Fruit fly (Drosophila melanogaster) whole organism, embryonic: ENCODE measurements around the gene Orco.

ENCODE experiments used
- Bgb ChIP-seq: fragments of 200-800 bp; sonication (Bioruptor generic); IDR thresholded peaks from 2 replicates; pipeline ENCODE4 v1.3.6; 2022; ENCODE audit warnings: missing biosample characterization, missing genetic modification characterization; ENCODE audit not compliant: partially characterized antibody
- BtbVII ChIP-seq: fragments of 200-800 bp; sonication (Bioruptor generic); optimal IDR thresholded peaks from 3 replicates; lab custom pipeline; 2017; ENCODE audit warnings: missing biosample characterization, mild to moderate bottlenecking, missing genetic modification characterization
- C15 ChIP-seq: fragments of 200-800 bp; sonication (Bioruptor generic); IDR thresholded peaks from 3 replicates; pipeline ENCODE4 v1.3.6; 2022; ENCODE audit warnings: missing biosample characterization, missing genetic modification characterization
- CG12104 ChIP-seq: fragments of 200-800 bp; sonication (Bioruptor generic); optimal IDR thresholded peaks from 3 replicates; lab custom pipeline; 2016; ENCODE audit warnings: missing biosample characterization, missing genetic modification characterization
- CG12155 ChIP-seq: fragments of 200-800 bp; sonication (Bioruptor generic); optimal IDR thresholded peaks from 3 replicates; lab custom pipeline; 2016; ENCODE audit warnings: missing biosample characterization, missing genetic modification characterization
- CG14050 ChIP-seq: fragments of 200-800 bp; sonication (Bioruptor generic); IDR thresholded peaks from 3 replicates; pipeline ENCODE4 v1.3.6; 2022; ENCODE audit warnings: missing biosample characterization, missing genetic modification characterization
- CG14441 ChIP-seq: fragments of 200-800 bp; sonication (Bioruptor generic); IDR thresholded peaks from 2 replicates; pipeline ENCODE4 v1.3.6; 2022; ENCODE audit warnings: missing biosample characterization, missing genetic modification characterization
- CG16813 ChIP-seq: fragments of 200-800 bp; sonication (Bioruptor generic); IDR thresholded peaks from 3 replicates; pipeline ENCODE4 v1.3.6; 2022; ENCODE audit warnings: missing biosample characterization, missing genetic modification characterization; ENCODE audit not compliant: partially characterized antibody
- CG16815 ChIP-seq: fragments of 200-800 bp; sonication (Bioruptor generic); optimal IDR thresholded peaks from 3 replicates; lab custom pipeline; 2017; ENCODE audit warnings: missing biosample characterization, mild to moderate bottlenecking, missing genetic modification characterization
- CG18619 ChIP-seq: fragments of 200-800 bp; sonication (Bioruptor generic); optimal IDR thresholded peaks from 3 replicates; lab custom pipeline; 2017; ENCODE audit warnings: missing biosample characterization, mild to moderate bottlenecking, missing genetic modification characterization
- CG2199 ChIP-seq: fragments of 200-800 bp; sonication (Bioruptor generic); IDR thresholded peaks from 3 replicates; pipeline ENCODE4 v1.3.6; 2022; ENCODE audit warnings: missing biosample characterization, missing genetic modification characterization
- CG32767 ChIP-seq: fragments of 200-800 bp; sonication (Bioruptor generic); IDR thresholded peaks from 2 replicates; pipeline ENCODE4 v1.3.6; 2022; ENCODE audit warnings: missing biosample characterization, missing genetic modification characterization
- CG3407 ChIP-seq: fragments of 200-800 bp; sonication (Bioruptor generic); optimal IDR thresholded peaks from 2 replicates; lab custom pipeline; 2018; ENCODE audit warnings: missing biosample characterization, mild to moderate bottlenecking, missing genetic modification characterization
- CG3995 ChIP-seq: fragments of 200-800 bp; sonication (Bioruptor generic); optimal IDR thresholded peaks from 3 replicates; lab custom pipeline; 2016; ENCODE audit warnings: missing biosample characterization, missing genetic modification characterization
- CG4328 ChIP-seq: fragments of 200-800 bp; sonication (Bioruptor generic); optimal IDR thresholded peaks from 3 replicates; lab custom pipeline; 2017; ENCODE audit warnings: missing biosample characterization, missing genetic modification reagents, missing genetic modification characterization
- CG8765 ChIP-seq: fragments of 200-800 bp; sonication (Bioruptor generic); IDR thresholded peaks from 2 replicates; pipeline ENCODE4 v1.3.6; 2022; ENCODE audit warnings: missing biosample characterization, missing genetic modification characterization
- CG9609 ChIP-seq: fragments of 200-800 bp; sonication (Bioruptor generic); optimal IDR thresholded peaks from 3 replicates; lab custom pipeline; 2016; ENCODE audit warnings: missing biosample characterization, missing genetic modification characterization
- D ChIP-seq, 2 experiments: fragments of 200-800 bp in 1 of 2; fragments of >200 bp in 1 of 2; sonication (Bioruptor generic) in 1 of 2; optimal IDR thresholded peaks; 2 replicates in 1 of 2; 3 replicates in 1 of 2; lab custom pipeline; 2017; ENCODE audit warnings: mild to moderate bottlenecking in 1 of 2, missing biosample characterization in 1 of 2, missing genetic modification characterization in 1 of 2, missing genetic modification reagents in 1 of 2
- Dek ChIP-seq: fragments of 200-800 bp; sonication (Bioruptor generic); optimal IDR thresholded peaks from 3 replicates; lab custom pipeline; 2019; ENCODE audit warnings: missing biosample characterization, mild to moderate bottlenecking, missing genetic modification characterization, moderate library complexity
- Dref ChIP-seq: fragments of 200-800 bp; sonication (Bioruptor generic); IDR thresholded peaks from 2 replicates; pipeline ENCODE4 v1.3.6; 2022; ENCODE audit warnings: missing biosample characterization, missing genetic modification characterization
- Fer3 ChIP-seq: fragments of 200-800 bp; sonication (Bioruptor generic); optimal IDR thresholded peaks from 2 replicates; lab custom pipeline; 2018; ENCODE audit warnings: missing biosample characterization, mild to moderate bottlenecking, missing genetic modification characterization, moderate library complexity
- HLH3B ChIP-seq: fragments of 200-800 bp; sonication (Bioruptor generic); IDR thresholded peaks from 2 replicates; pipeline ENCODE4 v1.3.6; 2022; ENCODE audit warnings: missing biosample characterization, missing genetic modification characterization
- Hand ChIP-seq: fragments of 200-800 bp; sonication (Bioruptor generic); optimal IDR thresholded peaks from 2 replicates; lab custom pipeline; 2017; ENCODE audit warnings: mild to moderate bottlenecking, missing biosample characterization, missing genetic modification reagents, missing genetic modification characterization
- Hey ChIP-seq: fragments of 200-800 bp; sonication (Bioruptor generic); optimal IDR thresholded peaks from 3 replicates; lab custom pipeline; 2018; ENCODE audit warnings: missing biosample characterization, mild to moderate bottlenecking, missing genetic modification characterization
- Hr39 ChIP-seq: fragments of >200 bp; optimal IDR thresholded peaks from 2 replicates; lab custom pipeline; 2017
- Jarid2 ChIP-seq: fragments of 200-800 bp; sonication (Bioruptor generic); optimal IDR thresholded peaks from 3 replicates; lab custom pipeline; 2017; ENCODE audit warnings: mild to moderate bottlenecking, missing biosample characterization, missing genetic modification reagents, missing genetic modification characterization
- Sry-δ ChIP-seq: fragments of 200-800 bp; sonication (Bioruptor generic); optimal IDR thresholded peaks from 2 replicates; lab custom pipeline; 2016; ENCODE audit warnings: missing biosample characterization, missing genetic modification characterization
- abd-A ChIP-seq: fragments of 200-800 bp; sonication (Bioruptor generic); optimal IDR thresholded peaks from 3 replicates; lab custom pipeline; 2019; ENCODE audit warnings: missing biosample characterization, mild to moderate bottlenecking, missing genetic modification characterization, moderate library complexity
- al ChIP-seq: fragments of 200-800 bp; sonication (Bioruptor generic); IDR thresholded peaks from 2 replicates; pipeline ENCODE4 v1.3.6; 2022; ENCODE audit warnings: missing biosample characterization, missing genetic modification characterization
- ash1 ChIP-seq: fragments of 200-800 bp; sonication (Bioruptor generic); optimal IDR thresholded peaks from 2 replicates; lab custom pipeline; 2018; ENCODE audit warnings: missing biosample characterization, mild to moderate bottlenecking, missing genetic modification characterization
- bcd ChIP-seq: fragments of 200-800 bp; sonication (Bioruptor generic); optimal IDR thresholded peaks from 2 replicates; lab custom pipeline; 2017; ENCODE audit warnings: missing biosample characterization, mild to moderate bottlenecking, missing genetic modification characterization
- caup ChIP-seq: fragments of 200-800 bp; sonication (Bioruptor generic); optimal IDR thresholded peaks from 3 replicates; lab custom pipeline; 2017; ENCODE audit warnings: missing biosample characterization, mild to moderate bottlenecking, missing genetic modification characterization, moderate library complexity; ENCODE audit not compliant: severe bottlenecking
- croc ChIP-seq: fragments of 200-800 bp; sonication (Bioruptor generic); conservative IDR thresholded peaks from 3 replicates; pipeline ENCODE4 v1.3.6; 2022; ENCODE audit warnings: missing biosample characterization, missing genetic modification characterization
- her ChIP-seq: fragments of 200-800 bp; sonication (Bioruptor generic); optimal IDR thresholded peaks from 2 replicates; lab custom pipeline; 2016; ENCODE audit warnings: missing biosample characterization, missing genetic modification characterization
- hkb ChIP-seq, 2 experiments: fragments of 200-800 bp in 1 of 2; fragments of >200 bp in 1 of 2; sonication (Bioruptor generic) in 1 of 2; IDR thresholded peaks in 1 of 2; optimal IDR thresholded peaks in 1 of 2; 2 replicates each; pipeline versions ENCODE4 v1.3.6 to Lab custom; 2017 to 2022; ENCODE audit warnings: missing biosample characterization in 1 of 2, missing genetic modification characterization in 1 of 2
- insv ChIP-seq, 2 experiments: fragments of 200-800 bp; sonication (Bioruptor generic); optimal IDR thresholded peaks; 3 replicates each; lab custom pipeline; 2016 to 2018; ENCODE audit warnings: missing biosample characterization in 2 of 2, missing genetic modification characterization in 2 of 2
- jigr1 ChIP-seq: fragments of 200-800 bp; sonication (Bioruptor generic); IDR thresholded peaks from 3 replicates; pipeline ENCODE4 v1.3.6; 2022; ENCODE audit warnings: missing biosample characterization, missing genetic modification characterization
- lilli ChIP-seq: fragments of 200-800 bp; sonication (Bioruptor generic); optimal IDR thresholded peaks from 3 replicates; lab custom pipeline; 2016; ENCODE audit warnings: missing biosample characterization, missing genetic modification characterization
- lmd ChIP-seq: fragments of 200-800 bp; sonication (Bioruptor generic); IDR thresholded peaks from 2 replicates; pipeline ENCODE4 v1.3.6; 2022; ENCODE audit warnings: missing biosample characterization, missing genetic modification characterization
- mam ChIP-seq: fragments of 200-800 bp; sonication (Bioruptor generic); optimal IDR thresholded peaks from 3 replicates; lab custom pipeline; 2016; ENCODE audit warnings: missing biosample characterization, missing genetic modification characterization
- onecut ChIP-seq: fragments of 200-800 bp; sonication (Bioruptor generic); IDR thresholded peaks from 2 replicates; pipeline ENCODE4 v1.3.6; 2022; ENCODE audit warnings: missing biosample characterization, missing genetic modification characterization
- pb ChIP-seq: fragments of 200-800 bp; sonication (Bioruptor generic); optimal IDR thresholded peaks from 3 replicates; lab custom pipeline; 2016; ENCODE audit warnings: missing biosample characterization, missing genetic modification characterization
- phol ChIP-seq: fragments of 200-800 bp; sonication (Bioruptor generic); optimal IDR thresholded peaks from 3 replicates; lab custom pipeline; 2018; ENCODE audit warnings: missing biosample characterization, mild to moderate bottlenecking, missing genetic modification characterization, moderate library complexity
- psq ChIP-seq: fragments of 200-800 bp; sonication (Bioruptor generic); optimal IDR thresholded peaks from 2 replicates; lab custom pipeline; 2017; ENCODE audit warnings: missing biosample characterization, missing genetic modification characterization
- pzg ChIP-seq: fragments of 200-800 bp; sonication (Bioruptor generic); optimal IDR thresholded peaks from 3 replicates; lab custom pipeline; 2018; ENCODE audit warnings: missing biosample characterization, mild to moderate bottlenecking, missing genetic modification characterization, moderate library complexity
- tap ChIP-seq: fragments of 200-800 bp; optimal IDR thresholded peaks from 3 replicates; lab custom pipeline; 2019; ENCODE audit warnings: missing biosample characterization, mild to moderate bottlenecking, missing genetic modification characterization, moderate library complexity
- tgo ChIP-seq: fragments of 200-800 bp; sonication (Bioruptor generic); IDR thresholded peaks from 3 replicates; pipeline ENCODE4 v1.3.6; 2022; ENCODE audit warnings: missing biosample characterization, missing genetic modification characterization
- tin ChIP-seq: fragments of 200-800 bp; sonication (Bioruptor generic); optimal IDR thresholded peaks from 3 replicates; lab custom pipeline; 2016; ENCODE audit warnings: missing biosample characterization, missing genetic modification characterization
- tup ChIP-seq: fragments of 200-800 bp; sonication (Bioruptor generic); optimal IDR thresholded peaks from 2 replicates; lab custom pipeline; 2016; ENCODE audit warnings: missing biosample characterization, mild to moderate bottlenecking, missing genetic modification characterization, moderate library complexity
- wdn ChIP-seq: fragments of 200-800 bp; sonication (Bioruptor generic); IDR thresholded peaks from 2 replicates; pipeline ENCODE4 v1.3.6; 2022; ENCODE audit warnings: missing biosample characterization, missing genetic modification characterization

Orco gene

DNA sequence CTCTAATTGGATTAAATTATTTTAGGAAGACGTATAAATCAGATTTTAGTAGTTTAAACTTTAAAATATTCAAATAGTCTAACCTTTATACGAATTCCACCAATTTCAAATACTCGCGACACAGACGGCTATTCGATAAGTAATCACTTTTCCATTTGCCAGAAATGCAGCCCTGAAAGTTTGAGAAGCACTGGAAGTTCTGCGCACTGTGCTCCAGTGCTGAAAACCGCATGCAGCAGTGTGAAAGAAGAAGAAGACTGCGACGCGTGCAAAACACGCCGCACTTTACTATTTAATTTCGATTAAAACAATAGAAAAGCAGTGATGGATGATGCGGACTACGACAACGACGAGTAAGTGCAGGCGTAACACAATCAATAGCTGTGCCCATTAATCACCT is 40.6 kb downstream of the Orco start, which contains the start of gene Polr2F (continued):
- TF ChIP-seq CG32767 (GFP tag; lab: Robert Waterston, UW) (no peak), wdn (GFP tag; lab: Robert Waterston, UW) (no peak), hkb (optimal IDR thresholded peaks at IDR 0.05; lab: Kevin White, UChicago) (no peak), hkb (GFP tag; IDR thresholded peaks at IDR 0.05; lab: Robert Waterston, UW) (peak; percentile 73), CG12155 (GFP tag; lab: Kevin White, UChicago) (peak; percentile 89), tgo (GFP tag; lab: Robert Waterston, UW) (peak; percentile 67; the same call in 2 of the 3 replicates), jigr1 (GFP tag; lab: Robert Waterston, UW) (no peak), bcd (peak; percentile 80), al (GFP tag; lab: Robert Waterston, UW) (peak; percentile 65), CG4328 (GFP tag; lab: Kevin White, UChicago) (peak; percentile 56), Hr39 (no peak), CG14050 (GFP tag; lab: Robert Waterston, UW) (0 out of 3 replicates have a peak, but pooled peaks have one; percentile 38), Jarid2 (GFP tag; lab: Kevin White, UChicago) (peak; percentile 36), CG18619 (GFP tag; lab: Kevin White, UChicago) (peak; percentile 73), her (GFP tag; lab: Kevin White, UChicago) (peak; percentile 92), HLH3B (GFP tag; lab: Robert Waterston, UW) (peak; percentile 68), lilli (peak; percentile 95), mam (GFP tag; lab: Kevin White, UChicago) (peak; percentile 97), CG14441 (GFP tag; lab: Robert Waterston, UW) (peak; percentile 54), tup (GFP tag; lab: Kevin White, UChicago) (peak; percentile 81), Fer3 (tag; lab: Kevin White, UChicago) (peak; percentile 77), CG2199 (0 out of 3 replicates have a peak, but pooled peaks have one; percentile 42), CG16815 (GFP tag; lab: Kevin White, UChicago) (peak; percentile 73), CG3995 (GFP tag; lab: Kevin White, UChicago) (peak; percentile 96), pzg (peak; percentile 98), BtbVII (GFP tag; lab: Kevin White, UChicago) (peak; percentile 48), psq (GFP tag; lab: Kevin White, UChicago) (peak; percentile 54), CG12104 (GFP tag; lab: Kevin White, UChicago) (peak; percentile 40), croc (GFP tag; lab: Robert Waterston, UW) (peak; percentile 44; the same call in 2 of the 3 replicates), tap (peak; percentile 42), caup (GFP tag; lab: Kevin White, UChicago) (peak; percentile 92), CG9609 (GFP tag; lab: Kevin White, UChicago) (peak; percentile 92), D (optimal IDR thresholded peaks at IDR 0.05; lab: Kevin White, UChicago) (no peak), D (GFP tag; optimal IDR thresholded peaks at IDR 0.05; lab: Kevin White, UChicago) (peak; percentile 44), Sry-δ (GFP tag; lab: Kevin White, UChicago) (peak; percentile 75), phol (tag; lab: Kevin White, UChicago) (peak; percentile 78), pb (GFP tag; lab: Kevin White, UChicago) (peak; percentile 86), CG3407 (GFP tag; lab: Kevin White, UChicago) (peak; percentile 50), Dek (tag; lab: Kevin White, UChicago) (peak; percentile 79), onecut (peak; percentile 57), Bgb (GFP tag; lab: Robert Waterston, UW) (peak; percentile 63), Hand (GFP tag; lab: Kevin White, UChicago) (peak; percentile 28), abd-A (no peak), Dref (GFP tag; lab: Robert Waterston, UW) (peak; percentile 93), insv (GFP tag; optimal IDR thresholded peaks at IDR 0.05; lab: Kevin White, UChicago) (peak in 1 of 2 experiments; percentile 70), ash1 (peak; percentile 73), Hey (tag; lab: Kevin White, UChicago) (peak; percentile 61), tin (GFP tag; lab: Kevin White, UChicago) (peak; percentile 92), C15 (GFP tag; lab: Robert Waterston, UW) (peak; percentile 61; the same call in 1 of the 3 replicates), lmd (peak; percentile 76), CG8765 (GFP tag; lab: Robert Waterston, UW) (0 out of 2 replicates have a peak, but pooled peaks have one; percentile 19), CG16813 (peak; percentile 48; the same call in 1 of the 3 replicates)
